Worm (Caenorhabditis elegans) whole organism, young adult: Measurements from ENCODE around the gene Y57G11C.28.

ENCODE experiments used
- C06A6.2 ChIP-seq: fragments of 200-800 bp; sonication (Bioruptor generic); conservative IDR thresholded peaks from 2 replicates; pipeline ENCODE4 v1.3.6; 2022; ENCODE audit warnings: missing genetic modification characterization, missing compliant biosample characterization
- D2030.7 ChIP-seq: fragments of 200-800 bp; sonication (Bioruptor generic); IDR thresholded peaks from 2 replicates; pipeline ENCODE4 v1.3.6; 2022; ENCODE audit warnings: missing genetic modification reagents, missing genetic modification characterization, missing compliant biosample characterization
- F39B2.1 ChIP-seq: fragments of 200-800 bp; sonication (Bioruptor generic); IDR thresholded peaks from 2 replicates; pipeline ENCODE4 v1.3.6; 2022; ENCODE audit warnings: missing genetic modification reagents, missing genetic modification characterization, missing compliant biosample characterization
- F49E8.2 ChIP-seq: sonication (generic microtip); optimal IDR thresholded peaks from 3 replicates; lab custom pipeline; 2017; ENCODE audit warnings: missing genetic modification characterization, mild to moderate bottlenecking, missing compliant biosample characterization, antibody characterized with exemption, moderate library complexity; ENCODE audit not compliant: insufficient read depth
- F52B5.7 ChIP-seq: sonication (generic microtip); optimal IDR thresholded peaks from 2 replicates; lab custom pipeline; 2016; ENCODE audit warnings: mild to moderate bottlenecking, missing genetic modification characterization, missing compliant biosample characterization
- Y67H2A.10 ChIP-seq: fragments of 200-800 bp; sonication (Bioruptor generic); conservative IDR thresholded peaks from 2 replicates; pipeline ENCODE4 v1.3.6; 2022; ENCODE audit warnings: missing genetic modification reagents, missing genetic modification characterization, missing compliant biosample characterization
- ZK185.1 ChIP-seq: sonication (generic microtip); optimal IDR thresholded peaks from 2 replicates; lab custom pipeline; 2016; ENCODE audit warnings: mild to moderate bottlenecking, missing genetic modification characterization, missing compliant biosample characterization; ENCODE audit not compliant: poor library complexity, severe bottlenecking
- ccch-3 ChIP-seq: fragments of 200-800 bp; sonication (Bioruptor generic); optimal IDR thresholded peaks from 2 replicates; lab custom pipeline; 2018; ENCODE audit warnings: mild to moderate bottlenecking, missing genetic modification characterization, missing compliant biosample characterization
- ceh-40 ChIP-seq: fragments of 200-800 bp; sonication (Bioruptor generic); IDR thresholded peaks from 2 replicates; pipeline ENCODE4 v1.3.6; 2022; ENCODE audit warnings: missing genetic modification characterization, missing compliant biosample characterization
- ceh-91 ChIP-seq: fragments of 200-800 bp; sonication (Bioruptor generic); IDR thresholded peaks from 2 replicates; pipeline ENCODE4 v1.3.6; 2022; ENCODE audit warnings: missing genetic modification reagents, missing genetic modification characterization, missing compliant biosample characterization
- chd-7 ChIP-seq: sonication (generic microtip); optimal IDR thresholded peaks from 2 replicates; lab custom pipeline; 2016; ENCODE audit warnings: mild to moderate bottlenecking, missing genetic modification characterization, moderate library complexity, missing compliant biosample characterization
- die-1 ChIP-seq: sonication (generic microtip); optimal IDR thresholded peaks from 2 replicates; lab custom pipeline; 2016; ENCODE audit warnings: missing genotype, mild to moderate bottlenecking, missing genetic modification characterization, missing compliant biosample characterization
- dox-1 ChIP-seq: fragments of 200-800 bp; sonication (Bioruptor generic); IDR thresholded peaks from 2 replicates; pipeline ENCODE4 v1.3.6; 2022; ENCODE audit warnings: missing genetic modification reagents, missing genetic modification characterization, missing compliant biosample characterization
- dpff-1 ChIP-seq: sonication (generic microtip); optimal IDR thresholded peaks from 2 replicates; lab custom pipeline; 2017; ENCODE audit warnings: mild to moderate bottlenecking, missing genetic modification characterization, missing compliant biosample characterization
- dpl-1 ChIP-seq: fragments of 150-350 bp; optimal IDR thresholded peaks from 2 replicates; lab custom pipeline; 2014; ENCODE audit warnings: missing biosample characterization, missing genetic modification reagents, missing genetic modification characterization
- efl-1 ChIP-seq: fragments of 150-350 bp; optimal IDR thresholded peaks from 2 replicates; lab custom pipeline; 2014; ENCODE audit warnings: missing biosample characterization, missing genetic modification reagents, missing genetic modification characterization
- egl-18 ChIP-seq: fragments of 200-800 bp; sonication (Bioruptor generic); IDR thresholded peaks from 2 replicates; pipeline ENCODE4 v1.3.6; 2022; ENCODE audit warnings: missing genetic modification reagents, missing genetic modification characterization, missing compliant biosample characterization
- gei-17 ChIP-seq: fragments of 200-800 bp; sonication (Bioruptor generic); optimal IDR thresholded peaks from 2 replicates; lab custom pipeline; 2018; ENCODE audit warnings: mild to moderate bottlenecking, missing genetic modification characterization, missing compliant biosample characterization
- hmg-20 ChIP-seq: fragments of 200-800 bp; sonication (Bioruptor generic); IDR thresholded peaks from 2 replicates; pipeline ENCODE4 v1.3.6; 2022; ENCODE audit warnings: missing genetic modification reagents, missing genetic modification characterization, missing compliant biosample characterization
- let-607 ChIP-seq, 2 experiments: fragments of 200-800 bp in 1 of 2; sonication (Bioruptor generic) in 1 of 2; sonication (generic microtip) in 1 of 2; optimal IDR thresholded peaks; 2 replicates each; lab custom pipeline; 2016 to 2018; ENCODE audit warnings: mild to moderate bottlenecking in 2 of 2, missing compliant biosample characterization in 2 of 2, missing genetic modification characterization in 2 of 2, moderate library complexity in 2 of 2, missing genotype in 1 of 2
- lin-54 ChIP-seq: fragments of 200-800 bp; sonication (Bioruptor generic); optimal IDR thresholded peaks from 2 replicates; lab custom pipeline; 2018; ENCODE audit warnings: mild to moderate bottlenecking, missing genetic modification characterization, missing compliant biosample characterization
- lsy-27 ChIP-seq: sonication (generic microtip); optimal IDR thresholded peaks from 2 replicates; lab custom pipeline; 2017; ENCODE audit warnings: missing genetic modification characterization, mild to moderate bottlenecking, missing compliant biosample characterization, antibody characterized with exemption, missing genotype, borderline replicate concordance; ENCODE audit not compliant: insufficient read depth
- madf-10 ChIP-seq: sonication (generic microtip); optimal IDR thresholded peaks from 2 replicates; lab custom pipeline; 2016; ENCODE audit warnings: mild to moderate bottlenecking, missing genetic modification characterization, missing compliant biosample characterization
- madf-3 ChIP-seq: fragments of 200-800 bp; sonication (Bioruptor generic); IDR thresholded peaks from 2 replicates; pipeline ENCODE4 v1.3.6; 2022; ENCODE audit warnings: missing genetic modification reagents, missing genetic modification characterization, missing compliant biosample characterization
- mcd-1 ChIP-seq: fragments of 200-800 bp; sonication (Bioruptor generic); IDR thresholded peaks from 2 replicates; pipeline ENCODE4 v1.3.6; 2022; ENCODE audit warnings: missing genetic modification reagents, missing genetic modification characterization, missing compliant biosample characterization
- nfya-1 ChIP-seq: sonication (generic microtip); optimal IDR thresholded peaks from 2 replicates; lab custom pipeline; 2017; ENCODE audit warnings: antibody characterized with exemption, missing compliant biosample characterization, missing genetic modification characterization, borderline replicate concordance; ENCODE audit not compliant: insufficient read depth
- nfyb-1 ChIP-seq: fragments of 200-800 bp; sonication (Bioruptor generic); IDR thresholded peaks from 2 replicates; pipeline ENCODE4 v1.3.6; 2022; ENCODE audit warnings: missing genetic modification reagents, missing genetic modification characterization, missing compliant biosample characterization
- nhr-27 ChIP-seq: fragments of 200-800 bp; sonication (Bioruptor generic); optimal IDR thresholded peaks from 2 replicates; lab custom pipeline; 2018; ENCODE audit warnings: mild to moderate bottlenecking, missing genetic modification characterization, moderate library complexity, missing compliant biosample characterization
- rcor-1 ChIP-seq: fragments of 200-800 bp; sonication (Bioruptor generic); IDR thresholded peaks from 2 replicates; pipeline ENCODE4 v1.3.6; 2022; ENCODE audit warnings: missing genetic modification reagents, missing genetic modification characterization, missing compliant biosample characterization
- snpc-1.1 ChIP-seq: sonication (generic microtip); optimal IDR thresholded peaks from 2 replicates; lab custom pipeline; 2017; ENCODE audit warnings: missing genetic modification characterization, mild to moderate bottlenecking, missing compliant biosample characterization, antibody characterized with exemption, moderate library complexity, missing genotype, missing genetic modification reagents; ENCODE audit not compliant: insufficient read depth
- snpc-3.4 ChIP-seq: sonication (generic microtip); optimal IDR thresholded peaks from 2 replicates; lab custom pipeline; 2017; ENCODE audit warnings: missing genetic modification characterization, mild to moderate bottlenecking, missing compliant biosample characterization, antibody characterized with exemption, moderate library complexity, missing genotype, missing genetic modification reagents
- snpc-4 ChIP-seq, 5 experiments: fragments of 150-350 bp in 1 of 5; sonication (generic microtip) in 4 of 5; optimal IDR thresholded peaks; 2 replicates each; lab custom pipeline; 2014 to 2018; ENCODE audit warnings: missing genetic modification characterization in 5 of 5, missing biosample characterization in 3 of 5, antibody characterized with exemption in 2 of 5, mild to moderate bottlenecking in 2 of 5, missing compliant biosample characterization in 2 of 5, missing genotype in 2 of 5, moderate library complexity in 2 of 5, missing genetic modification reagents in 1 of 5
- tbp1 ChIP-seq: fragments of 200-800 bp; sonication (Bioruptor generic); optimal IDR thresholded peaks from 2 replicates; lab custom pipeline; 2018; ENCODE audit warnings: mild to moderate bottlenecking, missing genetic modification characterization, missing compliant biosample characterization
- tbx-9 ChIP-seq: sonication (generic microtip); optimal IDR thresholded peaks from 2 replicates; lab custom pipeline; 2016; ENCODE audit warnings: borderline replicate concordance, missing genetic modification characterization, inconsistent platforms, missing compliant biosample characterization
- unc-62 ChIP-seq: fragments of 150-350 bp; optimal IDR thresholded peaks from 2 replicates; lab custom pipeline; 2014; ENCODE audit warnings: missing biosample characterization, missing genetic modification reagents, missing genetic modification characterization
- ztf-22 ChIP-seq: fragments of 200-800 bp; sonication (Bioruptor generic); optimal IDR thresholded peaks from 2 replicates; lab custom pipeline; 2018; ENCODE audit warnings: mild to moderate bottlenecking, missing genetic modification characterization, moderate library complexity, missing compliant biosample characterization
- ztf-25 ChIP-seq: fragments of 200-800 bp; sonication (Bioruptor generic); IDR thresholded peaks from 2 replicates; pipeline ENCODE4 v1.3.6; 2022; ENCODE audit warnings: missing genetic modification reagents, missing genetic modification characterization, missing compliant biosample characterization
- ztf-6 ChIP-seq: fragments of 200-800 bp; sonication (Bioruptor generic); IDR thresholded peaks from 2 replicates; pipeline ENCODE4 v1.3.6; 2022; ENCODE audit warnings: missing genetic modification reagents, missing genetic modification characterization, missing compliant biosample characterization

Gene Y57G11C.28

ce11 chrIV:14959375-14959774, 29.9 kb downstream of the Y57G11C.28 start (continued):
- TF ChIP-seq let-607 (tag; optimal IDR thresholded peaks at IDR 0.05; lab: Kevin White, UChicago) (no peak), efl-1 (GFP tag; lab: Kevin White, UChicago) (peak; percentile 83), snpc-4 (GFP tag; optimal IDR thresholded peaks at IDR 0.05; lab: Kevin White, UChicago) (peak; percentile 94), snpc-4 (tag; optimal IDR thresholded peaks at IDR 0.05; lab: Kevin White, UChicago) (peak; percentile 34 to 97 (median 95)), Y67H2A.10 (GFP tag; lab: Robert Waterston, UW) (no peak), dpff-1 (no peak), mcd-1 (GFP tag; lab: Robert Waterston, UW) (peak; percentile 94), madf-10 (tag; lab: Kevin White, UChicago) (no peak), madf-3 (GFP tag; lab: Robert Waterston, UW) (no peak), lin-54 (GFP tag; lab: Kevin White, UChicago) (peak; percentile 91), dpl-1 (GFP tag; lab: Kevin White, UChicago) (peak; percentile 88), D2030.7 (GFP tag; lab: Robert Waterston, UW) (peak; percentile 59; the same call in 1 of the 2 replicates), nfyb-1 (peak; percentile 12; the same call in 1 of the 2 replicates), F49E8.2 (tag; lab: Kevin White, UChicago) (peak; percentile 6), C06A6.2 (GFP tag; lab: Robert Waterston, UW) (no peak), hmg-20 (no peak), rcor-1 (GFP tag; lab: Robert Waterston, UW) (peak; percentile 62), gei-17 (GFP tag; lab: Kevin White, UChicago) (no peak), egl-18 (GFP tag; lab: Robert Waterston, UW) (no peak), dox-1 (GFP tag; lab: Robert Waterston, UW) (no peak), unc-62 (GFP tag; lab: Kevin White, UChicago) (no peak), snpc-1.1 (tag; lab: Kevin White, UChicago) (peak; percentile 39)
- TF ChIP-seq, all 124 proteins: peak for 22

ce11 chrIV:14960061-14960460, 30.5 kb downstream of the Y57G11C.28 start:
- TF ChIP-seq nfyb-1 (no peak), F39B2.1 (GFP tag; lab: Robert Waterston, UW) (no peak), ceh-91 (GFP tag; lab: Robert Waterston, UW) (no peak)

ce11 chrIV:14978204-14978603, 48.7 kb downstream of the Y57G11C.28 start:
- no peak for TF ChIP-seq ztf-6 (GFP tag; lab: Robert Waterston, UW)
- TF ChIP-seq snpc-3.4, result no peak
- no peak for TF ChIP-seq ceh-40 (GFP tag; lab: Robert Waterston, UW)
- no peak for TF ChIP-seq nfya-1 (tag; lab: Kevin White, UChicago)
- TF ChIP-seq let-607 (tag; optimal IDR thresholded peaks at IDR 0.05; lab: Kevin White, UChicago), result no peak
- TF ChIP-seq tbp1 (GFP tag; lab: Kevin White, UChicago), result no peak
- no peak for TF ChIP-seq ccch-3 (GFP tag; lab: Kevin White, UChicago)
- TF ChIP-seq chd-7 (tag; lab: Kevin White, UChicago), result no peak
- TF ChIP-seq lin-54 (GFP tag; lab: Kevin White, UChicago), result no peak
- TF ChIP-seq ztf-22, result no peak
- TF ChIP-seq tbx-9 (tag; lab: Kevin White, UChicago), result no peak
- no peak for TF ChIP-seq ztf-25 (GFP tag; lab: Robert Waterston, UW)
- TF ChIP-seq madf-3 (GFP tag; lab: Robert Waterston, UW), result no peak
- no peak for TF ChIP-seq nhr-27 (tag; lab: Kevin White, UChicago)
- no peak for TF ChIP-seq die-1 (tag; lab: Kevin White, UChicago)
- TF ChIP-seq ZK185.1 (tag; lab: Kevin White, UChicago), result no peak
- TF ChIP-seq snpc-4 (GFP tag; optimal IDR thresholded peaks at IDR 0.05; lab: Kevin White, UChicago), result no peak
- no peak for TF ChIP-seq snpc-4 (tag; optimal IDR thresholded peaks at IDR 0.05; lab: Kevin White, UChicago)
- no peak for TF ChIP-seq D2030.7 (GFP tag; lab: Robert Waterston, UW)
- TF ChIP-seq F52B5.7 (tag; lab: Kevin White, UChicago), result no peak
- no peak for TF ChIP-seq lsy-27 (tag; lab: Kevin White, UChicago)
- TF ChIP-seq, all 124 proteins: peak for 0
